Fruit fly (Drosophila melanogaster): ENCODE measurements around the gene CG7218.

CG7218 gene

dm6 chr3R:18198518-18199118 lies 34.4 kb upstream of the CG7218 start (continued):
- TF ChIP-seq Dll (GFP tag; IDR thresholded peaks at IDR 0.05; ENCODE audit: partially characterized antibody) (no peak), D19A (tag; optimal IDR thresholded peaks at IDR 0.05) (peak; percentile 20), al (GFP tag; IDR thresholded peaks at IDR 0.05) (no peak), CG11085 (GFP tag; IDR thresholded peaks at IDR 0.05) (no peak), otp (GFP tag; IDR thresholded peaks at IDR 0.05) (no peak), z (GFP tag; IDR thresholded peaks at IDR 0.05) (no peak), en (GFP tag; optimal IDR thresholded peaks at IDR 0.05) (no peak), vnd (GFP tag; IDR thresholded peaks at IDR 0.05; ENCODE audit: partially characterized antibody) (no peak), CG13296 (GFP tag; optimal IDR thresholded peaks at IDR 0.05) (peak; percentile 80), CG16813 (GFP tag; IDR thresholded peaks at IDR 0.05; ENCODE audit: partially characterized antibody) (no peak), CG12942 (GFP tag; optimal IDR thresholded peaks at IDR 0.05) (peak; percentile 34), CG2120 (GFP tag; optimal IDR thresholded peaks at IDR 0.05) (peak; percentile 29), exex (tag; optimal IDR thresholded peaks at IDR 0.05) (no peak), dpn (GFP tag; optimal IDR thresholded peaks at IDR 0.05) (peak; percentile 26 to 34), lilli (GFP tag; optimal IDR thresholded peaks at IDR 0.05) (peak; percentile 26), CG2678 (tag; optimal IDR thresholded peaks at IDR 0.05) (peak; percentile 47), CG7556 (GFP tag; optimal IDR thresholded peaks at IDR 0.05) (peak; percentile 35), CG6765 (GFP tag; optimal IDR thresholded peaks at IDR 0.05) (peak; percentile 21), hkb (optimal IDR thresholded peaks at IDR 0.05) (no peak), hkb (GFP tag; IDR thresholded peaks at IDR 0.05) (no peak), inv (GFP tag; IDR thresholded peaks at IDR 0.05; ENCODE audit: partially characterized antibody) (no peak), chinmo (GFP tag; IDR thresholded peaks at IDR 0.05; ENCODE audit: partially characterized antibody) (no peak), Fer2 (tag; optimal IDR thresholded peaks at IDR 0.05) (no peak), Dfd (GFP tag; optimal IDR thresholded peaks at IDR 0.05) (no peak), CG10543 (GFP tag; optimal IDR thresholded peaks at IDR 0.05) (peak; percentile 48), Elba2 (GFP tag; optimal IDR thresholded peaks at IDR 0.05) (peak; percentile 36), tgo (GFP tag; IDR thresholded peaks at IDR 0.05) (no peak), shn (GFP tag; optimal IDR thresholded peaks at IDR 0.05) (no peak), phol (tag; optimal IDR thresholded peaks at IDR 0.05) (peak; percentile 12), pnt (GFP tag; optimal IDR thresholded peaks at IDR 0.05) (no peak), corto (GFP tag; optimal IDR thresholded peaks at IDR 0.05) (peak; percentile 18), CG17385 (GFP tag; optimal IDR thresholded peaks at IDR 0.05) (no peak), psq (GFP tag; optimal IDR thresholded peaks at IDR 0.05) (no peak), knrl (GFP tag; IDR thresholded peaks at IDR 0.05; ENCODE audit: partially characterized antibody) (no peak), jing (GFP tag; optimal IDR thresholded peaks at IDR 0.05) (no peak), CG2199 (GFP tag; IDR thresholded peaks at IDR 0.05) (no peak)

- TF ChIP-seq CG7786 (GFP tag; optimal IDR thresholded peaks at IDR 0.05) (no peak), CG31388 (GFP tag; optimal IDR thresholded peaks at IDR 0.05) (no peak), CG8290 (GFP tag; optimal IDR thresholded peaks at IDR 0.05) (no peak), CG8290 (tag; optimal IDR thresholded peaks at IDR 0.05) (peak in 1 of 2 experiments; percentile 44), Gug (GFP tag; IDR thresholded peaks at IDR 0.05) (peak; percentile 44; the same call in 3 of the 4 replicates), Sry-β (GFP tag; optimal IDR thresholded peaks at IDR 0.05) (peak; percentile 55), Ets65A (GFP tag) (peak; percentile 19), CG12769 (tag; optimal IDR thresholded peaks at IDR 0.05) (peak; percentile 65), Trl (optimal IDR thresholded peaks at IDR 0.05) (peak in 1 of 2 experiments; percentile 18), Trl (GFP tag; optimal IDR thresholded peaks at IDR 0.05) (no peak), CG9437 (GFP tag; optimal IDR thresholded peaks at IDR 0.05) (peak; percentile 64), HmgZ (tag; optimal IDR thresholded peaks at IDR 0.05) (peak; percentile 4), Med (GFP tag) (peak; percentile 48)
Measured at dm6 chr3R:18197802-18198148, 33.6 kb upstream of the CG7218 start.

All from whole organism, embryonic.